3 fruit fly cellular contexts compared by ENCODE assay signal in the genomic region with DNA sequence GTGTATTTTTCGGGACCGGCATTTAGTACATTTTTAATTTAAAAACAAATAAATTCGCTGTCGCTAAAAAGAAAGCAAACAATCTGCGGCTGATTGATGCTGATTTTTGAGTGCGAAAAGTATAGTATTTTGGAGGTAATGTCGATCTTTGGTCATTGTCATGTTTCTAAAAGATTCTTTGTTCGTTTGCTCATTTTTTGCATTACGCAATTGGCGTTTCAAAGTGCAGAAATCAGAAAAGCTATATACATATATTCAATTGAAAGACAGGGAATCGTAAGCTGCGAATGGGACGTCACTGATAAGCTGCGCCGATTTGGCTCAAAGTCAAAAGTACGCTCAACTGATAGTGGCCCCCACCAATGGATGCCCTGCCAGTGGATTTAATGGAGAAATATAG.
A peak's percentile ranks its signal among the peaks of the same experiment; 100 is the strongest.
TF ChIP-seq lines count a peak whose summit lies in the region.

No protein-coding gene starts in this region.

- no peak for TF ChIP-seq CTCF in whole organism, embryonic (GFP tag; optimal IDR thresholded peaks at IDR 0.05; lab: Kevin White, UChicago)

TF ChIP-seq in whole organism, embryonic, 481 proteins besides CTCF, POLR2A, EP300 and RAD21:
- TF ChIP-seq CG6689 (GFP tag; IDR thresholded peaks at IDR 0.05; lab: Robert Waterston, UW) (no peak), sens-2 (GFP tag; IDR thresholded peaks at IDR 0.05; lab: Robert Waterston, UW) (no peak), sug (tag; optimal IDR thresholded peaks at IDR 0.05; lab: Kevin White, UChicago) (peak; percentile 4), yki (optimal IDR thresholded peaks at IDR 0.05; lab: Kevin White, UChicago) (no peak), CG12155 (GFP tag; optimal IDR thresholded peaks at IDR 0.05; lab: Kevin White, UChicago) (no peak), ash1 (GFP tag; optimal IDR thresholded peaks at IDR 0.05; lab: Kevin White, UChicago) (no peak), CG17361 (GFP tag; IDR thresholded peaks at IDR 0.05; lab: Robert Waterston, UW) (no peak), ap (GFP tag; IDR thresholded peaks at IDR 0.05; lab: Robert Waterston, UW) (no peak), lola (GFP tag; optimal IDR thresholded peaks at IDR 0.05; lab: Kevin White, UChicago) (no peak), CG16815 (GFP tag; optimal IDR thresholded peaks at IDR 0.05; lab: Kevin White, UChicago) (no peak), nom (GFP tag; optimal IDR thresholded peaks at IDR 0.05; lab: Kevin White, UChicago) (peak; percentile 35), CG6175 (GFP tag; IDR thresholded peaks at IDR 0.05; lab: Robert Waterston, UW) (no peak), CG12299 (tag; optimal IDR thresholded peaks at IDR 0.05; lab: Kevin White, UChicago) (no peak), tio (GFP tag; optimal IDR thresholded peaks at IDR 0.05; lab: Kevin White, UChicago) (no peak), YL-1 (GFP tag; optimal IDR thresholded peaks at IDR 0.05; lab: Kevin White, UChicago) (no peak), cwo (GFP tag; optimal IDR thresholded peaks at IDR 0.05; lab: Kevin White, UChicago) (no peak), CG2120 (GFP tag; optimal IDR thresholded peaks at IDR 0.05; lab: Kevin White, UChicago) (no peak), sisA (GFP tag; IDR thresholded peaks at IDR 0.05; lab: Robert Waterston, UW) (no peak), Pdp1 (GFP tag; optimal IDR thresholded peaks at IDR 0.05; lab: Kevin White, UChicago) (peak in 1 of 2 experiments; percentile 67), Nf-YC (tag; optimal IDR thresholded peaks at IDR 0.05; lab: Kevin White, UChicago) (no peak), CG3163 (GFP tag; optimal IDR thresholded peaks at IDR 0.05; lab: Kevin White, UChicago) (no peak)

TF ChIP-seq in whole organism, prepupa, 60 proteins besides CTCF, POLR2A, EP300 and RAD21:
- TF ChIP-seq Blimp-1 (GFP tag; optimal IDR thresholded peaks at IDR 0.05; lab: Kevin White, UChicago), result no peak
- peak in 1 of 2 experiments; percentile 30 for TF ChIP-seq ss (GFP tag; optimal IDR thresholded peaks at IDR 0.05; lab: Kevin White, UChicago)
- TF ChIP-seq vri (GFP tag; optimal IDR thresholded peaks at IDR 0.05; lab: Kevin White, UChicago), result peak; percentile 71

TF ChIP-seq in whole organism, pupa, 21 proteins besides CTCF, POLR2A, EP300 and RAD21:
- TF ChIP-seq rn (GFP tag; IDR thresholded peaks at IDR 0.05; lab: Robert Waterston, UW) (no peak), CG12605 (GFP tag; IDR thresholded peaks at IDR 0.05; lab: Robert Waterston, UW) (0 out of 2 replicates have a peak, but pooled peaks have one; percentile 19)
